Worm (Caenorhabditis elegans): ENCODE measurements around the gene K12H4.7.

K12H4.7 gene

DNA sequence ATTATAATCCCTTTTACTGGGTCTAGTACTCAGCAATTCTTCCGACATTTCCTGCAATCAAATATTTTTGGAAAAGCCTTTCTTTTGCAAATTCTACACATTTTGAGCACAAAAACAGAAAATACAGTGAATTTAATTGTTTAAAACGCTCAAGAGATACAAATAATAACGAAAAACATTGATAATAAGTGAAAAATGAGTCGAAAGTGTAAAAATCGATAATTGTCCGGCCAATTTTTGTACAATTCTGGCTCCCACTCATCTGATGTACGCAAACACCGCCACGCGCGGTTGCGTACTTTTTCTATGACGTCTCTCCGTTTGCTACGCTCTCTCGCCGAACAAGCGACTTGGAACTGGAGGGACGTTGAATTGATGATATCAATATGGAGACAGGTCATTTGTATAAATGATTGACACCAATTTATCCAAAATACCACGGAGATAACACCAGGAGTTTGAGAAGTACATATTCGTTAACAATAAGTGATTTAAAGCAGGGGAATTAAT, 30.0 kb downstream of the K12H4.7 start, which contains the start of gene lin-36 (continued):
- TF ChIP-seq unc-62 (GFP tag; optimal IDR thresholded peaks at IDR 0.05 in 1 of 2) = no peak
- no peak for TF ChIP-seq unc-62 (tag; optimal IDR thresholded peaks at IDR 0.05)
- TF ChIP-seq dmd-9 (GFP tag; IDR thresholded peaks at IDR 0.05) = no peak
- no peak for TF ChIP-seq F44E2.7 (GFP tag; IDR thresholded peaks at IDR 0.05)
- TF ChIP-seq jun-1 (tag; optimal IDR thresholded peaks at IDR 0.05) = no peak
- TF ChIP-seq nhr-28 (tag; optimal IDR thresholded peaks at IDR 0.05) = peak; percentile 68
- TF ChIP-seq hif-1 (tag; optimal IDR thresholded peaks at IDR 0.05) = peak in 1 of 2 experiments; percentile 58
- TF ChIP-seq nhr-48 (tag; optimal IDR thresholded peaks at IDR 0.05) = no peak
- peak; percentile 17 for TF ChIP-seq nhr-77 (tag; optimal IDR thresholded peaks at IDR 0.05)
- no peak for TF ChIP-seq F26F4.8 (GFP tag; conservative IDR thresholded peaks at IDR 0.05)
- peak; percentile 91 for TF ChIP-seq hlh-11 (tag; optimal IDR thresholded peaks at IDR 0.05)
- TF ChIP-seq Y75B8A.6 (GFP tag; IDR thresholded peaks at IDR 0.05) = no peak
- TF ChIP-seq nhr-25 (tag; optimal IDR thresholded peaks at IDR 0.05; ENCODE audit: borderline replicate concordance, insufficient read depth) = peak; percentile 11
- TF ChIP-seq T26A8.4 (GFP tag; IDR thresholded peaks at IDR 0.05) = peak; percentile 56
- 0 out of 2 replicates have a peak, but pooled peaks have one; percentile 20 for TF ChIP-seq nhr-42 (GFP tag; IDR thresholded peaks at IDR 0.05)
- no peak for TF ChIP-seq F10B5.3 (tag; optimal IDR thresholded peaks at IDR 0.05)
- no peak for TF ChIP-seq zag-1 (tag; optimal IDR thresholded peaks at IDR 0.05)
- no peak for TF ChIP-seq dmd-6 (GFP tag; IDR thresholded peaks at IDR 0.05)
- TF ChIP-seq F49E8.2 (tag; optimal IDR thresholded peaks at IDR 0.05; ENCODE audit: borderline replicate concordance) = no peak
- TF ChIP-seq R02D3.7 (tag; optimal IDR thresholded peaks at IDR 0.05) = no peak
- no peak for TF ChIP-seq Y48G9A.11 (GFP tag; IDR thresholded peaks at IDR 0.05)
- TF ChIP-seq rbr-2 (tag; optimal IDR thresholded peaks at IDR 0.05) = peak; percentile 57
- TF ChIP-seq lin-39 (tag; optimal IDR thresholded peaks at IDR 0.05) = no peak
- TF ChIP-seq tra-1 (GFP tag; IDR thresholded peaks at IDR 0.05) = no peak
- TF ChIP-seq gei-8 (GFP tag; optimal IDR thresholded peaks at IDR 0.05) = no peak
- TF ChIP-seq lin-15B (tag; optimal IDR thresholded peaks at IDR 0.05) = no peak
- peak in 1 of 2 experiments; percentile 14 for TF ChIP-seq mdl-1 (tag; optimal IDR thresholded peaks at IDR 0.05)
- no peak for TF ChIP-seq snpc-4 (tag; optimal IDR thresholded peaks at IDR 0.05)
- TF ChIP-seq lin-29 (GFP tag; IDR thresholded peaks at IDR 0.05) = no peak
- TF ChIP-seq daf-12 (tag; optimal IDR thresholded peaks at IDR 0.05) = no peak
- TF ChIP-seq daf-8 (GFP tag; IDR thresholded peaks at IDR 0.05) = no peak
- peak; percentile 58 for TF ChIP-seq ceh-28 (tag; optimal IDR thresholded peaks at IDR 0.05)
- TF ChIP-seq nhr-11 (tag; optimal IDR thresholded peaks at IDR 0.05) = no peak
- TF ChIP-seq zip-11 (GFP tag; IDR thresholded peaks at IDR 0.05) = no peak

DNA sequence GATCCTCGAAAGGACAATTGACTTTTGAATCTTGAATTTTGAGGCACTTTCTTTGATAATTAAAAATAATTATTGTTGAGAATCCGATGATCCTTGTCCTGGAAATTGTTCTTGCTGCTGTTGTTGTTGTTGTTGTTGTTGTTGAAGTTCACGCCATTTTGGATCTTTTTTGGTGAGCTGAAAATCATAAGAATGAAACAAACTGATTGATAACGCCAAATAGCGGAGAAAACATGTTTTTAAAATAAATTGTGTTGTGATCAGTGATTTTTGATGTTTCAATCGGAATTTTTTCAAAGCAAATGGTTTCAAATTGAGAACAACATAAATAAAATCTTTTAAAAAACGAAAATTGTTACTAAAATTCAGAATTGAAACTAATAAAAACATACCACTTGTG, 33.8 kb downstream of the K12H4.7 start:
- TF ChIP-seq daf-16 (GFP tag; optimal IDR thresholded peaks at IDR 0.05) (no peak), daf-16 (tag; optimal IDR thresholded peaks at IDR 0.05) (peak; percentile 96), mes-2 (tag; optimal IDR thresholded peaks at IDR 0.05; ENCODE audit: poor library complexity, severe bottlenecking) (no peak), ztf-11 (tag; optimal IDR thresholded peaks at IDR 0.05) (no peak)

DNA sequence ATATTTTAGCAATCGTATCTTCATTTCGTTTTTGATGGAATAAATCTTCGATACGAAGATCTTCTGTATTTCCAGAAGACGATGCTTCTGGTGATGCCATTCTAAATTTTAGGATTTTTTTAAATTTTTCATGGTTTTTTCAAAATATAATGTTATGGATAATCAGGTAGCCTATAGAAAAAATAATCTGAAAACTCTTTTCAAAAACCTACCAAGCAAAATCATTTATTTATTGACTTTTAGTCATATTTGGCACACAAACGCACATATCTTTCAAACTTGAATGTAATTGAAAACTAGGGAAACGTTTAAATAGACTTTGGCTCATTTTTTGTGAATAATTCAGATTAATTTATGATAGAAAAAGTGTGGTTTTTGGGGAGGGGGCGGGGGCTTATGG, 34.4 kb downstream of the K12H4.7 start, which contains the start of gene F44B9.5:
Gene F44B9.5, minus strand, starts transcription at position 101 of the 400 bp plus-strand sequence.
- TF ChIP-seq aha-1 (tag) (peak; percentile 42), tag-97 (GFP tag; IDR thresholded peaks at IDR 0.05) (no peak)

All from whole organism, L4 larva.